Worm (Caenorhabditis elegans) whole organism, L4/young adult: ENCODE data around the gene apc-2.
A peak's percentile ranks its signal among the peaks of the same experiment; 100 is the strongest.

ENCODE experiments used
- W03F9.2 ChIP-seq: fragments of 150-350 bp; optimal IDR thresholded peaks from 2 replicates; lab custom pipeline; 2014; ENCODE audit warnings: missing biosample characterization, missing genetic modification characterization
- dao-5 ChIP-seq: sonication (generic microtip); optimal IDR thresholded peaks from 2 replicates; lab custom pipeline; 2016; ENCODE audit warnings: missing genotype, missing genetic modification characterization, moderate library complexity, missing compliant biosample characterization
- him-1 ChIP-seq: sonication (generic microtip); optimal IDR thresholded peaks from 2 replicates; lab custom pipeline; 2016; ENCODE audit warnings: missing genotype, missing genetic modification reagents, missing genetic modification characterization, missing compliant biosample characterization

The apc-2 gene

ce11 chrIII:8109459-8110057 lies 29.1 kb downstream of the apc-2 start:
- peak; percentile 73 for TF ChIP-seq him-1 (tag; lab: Kevin White, UChicago)
- peak; percentile 83 for TF ChIP-seq dao-5 (tag; lab: Kevin White, UChicago)
- no peak for TF ChIP-seq W03F9.2

DNA sequence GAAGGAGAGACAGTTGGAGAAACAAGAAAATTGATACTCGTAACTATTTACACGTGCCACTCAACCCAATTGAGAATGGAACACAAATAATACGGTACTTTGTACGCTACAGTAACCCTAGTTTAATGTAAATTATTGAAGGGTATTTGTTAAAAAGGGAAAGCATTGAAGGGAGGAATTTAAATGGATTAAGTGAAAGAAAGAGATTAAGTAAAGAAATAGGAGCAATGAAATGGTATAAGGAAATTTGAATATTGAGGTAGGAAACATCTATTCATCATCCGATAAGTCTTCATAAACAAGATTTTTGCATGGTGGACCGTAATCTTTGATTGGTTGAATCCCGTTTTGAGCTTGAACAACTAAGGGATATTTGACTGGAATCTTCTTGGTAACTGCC lies 30.9 kb downstream of the apc-2 start:
- TF ChIP-seq W03F9.2 (no peak), dao-5 (tag; lab: Kevin White, UChicago) (no peak), him-1 (tag; lab: Kevin White, UChicago) (no peak)

ce11 chrIII:8115877-8116276 lies 35.4 kb downstream of the apc-2 start:
- TF ChIP-seq dao-5 (tag; lab: Kevin White, UChicago) (no peak), W03F9.2 (no peak), him-1 (tag; lab: Kevin White, UChicago) (no peak)

- no peak for TF ChIP-seq dao-5 (tag; lab: Kevin White, UChicago)
- TF ChIP-seq W03F9.2, result no peak
- no peak for TF ChIP-seq him-1 (tag; lab: Kevin White, UChicago)
Measured at ce11 chrIII:8117155-8117554, 36.7 kb downstream of the apc-2 start.

- TF ChIP-seq dao-5 (tag; lab: Kevin White, UChicago), result no peak
- TF ChIP-seq W03F9.2, result no peak
- TF ChIP-seq him-1 (tag; lab: Kevin White, UChicago), result no peak
Measured at ce11 chrIII:8121132-8121531, 40.7 kb downstream of the apc-2 start, which contains the start of gene gei-8. gei-8 (minus strand) TSS chrIII:8121232.

- TF ChIP-seq W03F9.2, result no peak
- no peak for TF ChIP-seq him-1 (tag; lab: Kevin White, UChicago)
- no peak for TF ChIP-seq dao-5 (tag; lab: Kevin White, UChicago)
Measured at ce11 chrIII:8121923-8122322, 41.5 kb downstream of the apc-2 start.

- no peak for TF ChIP-seq dao-5 (tag; lab: Kevin White, UChicago)
- peak; percentile 14 for TF ChIP-seq W03F9.2
Measured at ce11 chrIII:8124323-8124722, 43.9 kb downstream of the apc-2 start.

- TF ChIP-seq dao-5 (tag; lab: Kevin White, UChicago) (no peak), him-1 (tag; lab: Kevin White, UChicago) (no peak), W03F9.2 (peak; percentile 40)
Measured at ce11 chrIII:8125234-8125633, 44.8 kb downstream of the apc-2 start.

- TF ChIP-seq W03F9.2, result no peak
- no peak for TF ChIP-seq dao-5 (tag; lab: Kevin White, UChicago)
- no peak for TF ChIP-seq him-1 (tag; lab: Kevin White, UChicago)
Measured at ce11 chrIII:8126978-8127377, 46.5 kb downstream of the apc-2 start.

DNA sequence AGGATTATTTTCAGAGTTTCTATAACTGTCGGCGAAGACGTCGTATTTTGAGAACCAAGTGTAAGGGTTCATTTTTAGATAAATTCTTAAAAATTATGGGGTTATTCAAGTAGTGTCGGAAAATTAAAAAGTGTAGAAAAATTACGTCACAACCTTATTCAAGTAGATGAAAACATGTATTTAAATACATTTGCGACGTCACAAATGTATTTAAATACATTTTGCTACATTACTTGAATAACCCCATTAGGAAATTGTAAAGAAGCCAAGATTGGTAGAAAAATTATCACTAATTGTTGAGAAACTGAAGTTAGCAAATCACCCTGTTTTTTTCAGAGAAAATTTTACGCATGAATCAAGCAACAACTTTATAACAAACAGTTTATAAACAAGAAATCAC lies 48.8 kb downstream of the apc-2 start:
- no peak for TF ChIP-seq W03F9.2

- TF ChIP-seq him-1 (tag; lab: Kevin White, UChicago) (peak; percentile 47), W03F9.2 (peak; percentile 89), dao-5 (tag; lab: Kevin White, UChicago) (no peak)
Measured at ce11 chrIII:8130177-8130902, 49.9 kb downstream of the apc-2 start, which contains the start of the genes rpl-21 and C14B9.10. rpl-21 (minus strand) TSS chrIII:8130227. C14B9.10 (plus strand) TSS chrIII:8130852.

DNA sequence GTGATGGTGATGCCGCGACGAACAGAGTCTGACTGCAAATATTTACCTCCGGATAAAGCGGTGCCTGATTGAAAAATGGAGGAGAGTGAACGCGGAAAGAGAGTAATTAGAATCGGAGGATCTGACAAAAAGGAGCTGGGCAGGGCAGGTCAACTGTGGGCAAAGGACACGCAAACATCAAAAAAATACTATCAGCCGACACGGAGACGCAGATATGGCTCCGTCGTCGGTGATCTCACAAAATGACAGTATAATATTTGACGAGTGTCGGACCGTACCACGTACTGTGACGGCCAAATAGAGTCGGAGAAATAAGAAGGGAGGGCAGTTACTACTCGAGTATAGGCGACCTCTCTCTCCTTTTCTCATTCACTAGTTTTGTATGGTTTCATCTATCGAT lies 52.1 kb downstream of the apc-2 start:
- no peak for TF ChIP-seq dao-5 (tag; lab: Kevin White, UChicago)
- no peak for TF ChIP-seq W03F9.2
- no peak for TF ChIP-seq him-1 (tag; lab: Kevin White, UChicago)
